Worm (Caenorhabditis elegans): ENCODE data around the gene Y39G8C.2.

Gene Y39G8C.2

ce11 chrII:14049097-14049496 lies 48.3 kb downstream of the Y39G8C.2 start (continued):
- TF ChIP-seq sox-4 (tag; optimal IDR thresholded peaks at IDR 0.05) (no peak), nhr-84 (tag; optimal IDR thresholded peaks at IDR 0.05) (no peak), C16A3.4 (tag; optimal IDR thresholded peaks at IDR 0.05) (peak; percentile 13), C34B4.2 (tag; optimal IDR thresholded peaks at IDR 0.05) (no peak), aha-1 (tag; optimal IDR thresholded peaks at IDR 0.05) (no peak), fkh-4 (tag; optimal IDR thresholded peaks at IDR 0.05; ENCODE audit: borderline replicate concordance) (no peak), ces-1 (GFP tag; optimal IDR thresholded peaks at IDR 0.05) (no peak), aly-2 (tag; optimal IDR thresholded peaks at IDR 0.05) (no peak), lin-13 (GFP tag; optimal IDR thresholded peaks at IDR 0.05) (no peak), nhr-12 (tag; optimal IDR thresholded peaks at IDR 0.05) (no peak), ceh-63 (GFP tag; optimal IDR thresholded peaks at IDR 0.05) (no peak), ceh-8 (GFP tag; optimal IDR thresholded peaks at IDR 0.05) (no peak), F16B12.6 (tag; optimal IDR thresholded peaks at IDR 0.05) (no peak), nhr-71 (tag; optimal IDR thresholded peaks at IDR 0.05) (peak; percentile 63), nhr-47 (tag; optimal IDR thresholded peaks at IDR 0.05) (peak; percentile 1), lir-3 (tag; optimal IDR thresholded peaks at IDR 0.05; ENCODE audit: poor library complexity) (no peak), grh-1 (GFP tag; IDR thresholded peaks at IDR 0.05) (no peak), unc-98 (GFP tag; IDR thresholded peaks at IDR 0.05) (no peak), rnt-1 (tag; optimal IDR thresholded peaks at IDR 0.05) (peak; percentile 76), swsn-7 (tag; optimal IDR thresholded peaks at IDR 0.05) (no peak), fos-1 (tag; optimal IDR thresholded peaks at IDR 0.05) (no peak), unc-30 (tag; optimal IDR thresholded peaks at IDR 0.05) (no peak), egl-27 (tag; optimal IDR thresholded peaks at IDR 0.05) (no peak), hlh-4 (tag; optimal IDR thresholded peaks at IDR 0.05) (no peak), nhr-20 (tag; optimal IDR thresholded peaks at IDR 0.05) (peak; percentile 83), nhr-76 (tag; optimal IDR thresholded peaks at IDR 0.05) (no peak), sptf-1 (tag; optimal IDR thresholded peaks at IDR 0.05) (no peak), snu-23 (GFP tag; optimal IDR thresholded peaks at IDR 0.05) (peak; percentile 69), fkh-10 (GFP tag; optimal IDR thresholded peaks at IDR 0.05) (no peak), nhr-28 (tag; optimal IDR thresholded peaks at IDR 0.05) (no peak), nhr-90 (tag; optimal IDR thresholded peaks at IDR 0.05; ENCODE audit: poor library complexity) (peak; percentile 27), nhr-237 (tag; optimal IDR thresholded peaks at IDR 0.05) (no peak), C04F5.9 (tag; optimal IDR thresholded peaks at IDR 0.05) (no peak), nhr-19 (GFP tag; conservative IDR thresholded peaks at IDR 0.05) (peak; percentile 55), blmp-1 (tag; optimal IDR thresholded peaks at IDR 0.05) (peak; percentile 80), ceh-82 (tag; optimal IDR thresholded peaks at IDR 0.05) (peak in 1 of 3 experiments; percentile 1), irx-1 (tag; optimal IDR thresholded peaks at IDR 0.05) (no peak), nhr-85 (tag) (peak; percentile 90), hlh-17 (GFP tag; optimal IDR thresholded peaks at IDR 0.05; ENCODE audit: borderline replicate concordance) (no peak), unc-86 (tag; optimal IDR thresholded peaks at IDR 0.05) (no peak), mef-2 (tag; optimal IDR thresholded peaks at IDR 0.05) (no peak), lin-15B (tag; optimal IDR thresholded peaks at IDR 0.05) (no peak)

- TF ChIP-seq efl-1 (optimal IDR thresholded peaks at IDR 0.05) (no peak), efl-1 (GFP tag; optimal IDR thresholded peaks at IDR 0.05 in 1 of 2) (peak in 1 of 2 experiments; percentile 82), lin-14 (GFP tag; optimal IDR thresholded peaks at IDR 0.05) (peak; percentile 25), nhr-19 (GFP tag; conservative IDR thresholded peaks at IDR 0.05) (no peak), blmp-1 (tag; optimal IDR thresholded peaks at IDR 0.05) (peak; percentile 65)
Observed at ce11 chrII:14046491-14046890, 50.9 kb downstream of the Y39G8C.2 start.
